Worm (Caenorhabditis elegans) whole organism, young adult: ENCODE results near the gene npl-4.1.

Experiments used
- B0261.1 ChIP-seq: sonication (generic microtip); optimal IDR thresholded peaks from 2 replicates; lab custom pipeline; 2016; ENCODE audit warnings: mild to moderate bottlenecking, missing genetic modification characterization, moderate library complexity, missing compliant biosample characterization
- D2030.7 ChIP-seq: fragments of 200-800 bp; sonication (Bioruptor generic); IDR thresholded peaks from 2 replicates; pipeline ENCODE4 v1.3.6; 2022; ENCODE audit warnings: missing genetic modification reagents, missing genetic modification characterization, missing compliant biosample characterization
- F10E7.11 ChIP-seq: sonication (generic microtip); optimal IDR thresholded peaks from 2 replicates; lab custom pipeline; 2017; ENCODE audit warnings: mild to moderate bottlenecking, missing genetic modification characterization, moderate library complexity, missing compliant biosample characterization
- F33H1.4 ChIP-seq: fragments of 200-800 bp; sonication (Bioruptor generic); IDR thresholded peaks from 2 replicates; pipeline ENCODE4 v1.3.6; 2022; ENCODE audit warnings: missing genetic modification reagents, missing genetic modification characterization, missing compliant biosample characterization
- F39B2.1 ChIP-seq: fragments of 200-800 bp; sonication (Bioruptor generic); IDR thresholded peaks from 2 replicates; pipeline ENCODE4 v1.3.6; 2022; ENCODE audit warnings: missing genetic modification reagents, missing genetic modification characterization, missing compliant biosample characterization
- F49E8.2 ChIP-seq: sonication (generic microtip); optimal IDR thresholded peaks from 3 replicates; lab custom pipeline; 2017; ENCODE audit warnings: missing genetic modification characterization, mild to moderate bottlenecking, missing compliant biosample characterization, antibody characterized with exemption, moderate library complexity; ENCODE audit not compliant: insufficient read depth
- F52B5.7 ChIP-seq: sonication (generic microtip); optimal IDR thresholded peaks from 2 replicates; lab custom pipeline; 2016; ENCODE audit warnings: mild to moderate bottlenecking, missing genetic modification characterization, missing compliant biosample characterization
- Y53F4B.3 ChIP-seq: fragments of 200-800 bp; sonication (Bioruptor generic); IDR thresholded peaks from 2 replicates; pipeline ENCODE4 v1.3.6; 2022; ENCODE audit warnings: missing genetic modification reagents, missing genetic modification characterization, missing compliant biosample characterization
- Y53G8AR.9 ChIP-seq: fragments of 200-800 bp; sonication (Bioruptor generic); conservative IDR thresholded peaks from 2 replicates; pipeline ENCODE4 v1.3.6; 2022; ENCODE audit warnings: missing genetic modification reagents, missing genetic modification characterization, missing compliant biosample characterization
- Y95B8A.8 ChIP-seq: fragments of 200-800 bp; sonication (Bioruptor generic); IDR thresholded peaks from 2 replicates; pipeline ENCODE4 v1.3.6; 2022; ENCODE audit warnings: missing genetic modification reagents, missing genetic modification characterization, missing compliant biosample characterization
- aptf-2 ChIP-seq: fragments of 200-800 bp; sonication (Bioruptor generic); conservative IDR thresholded peaks from 2 replicates; pipeline ENCODE4 v1.3.6; 2022; ENCODE audit warnings: missing genetic modification reagents, missing genetic modification characterization, missing compliant biosample characterization
- aptf-3 ChIP-seq: fragments of 200-800 bp; sonication (Bioruptor generic); IDR thresholded peaks from 2 replicates; pipeline ENCODE4 v1.3.6; 2022; ENCODE audit warnings: missing genetic modification characterization, missing compliant biosample characterization
- attf-5 ChIP-seq: fragments of 200-800 bp; sonication (Bioruptor generic); optimal IDR thresholded peaks from 2 replicates; lab custom pipeline; 2018; ENCODE audit warnings: mild to moderate bottlenecking, missing genetic modification characterization, missing compliant biosample characterization
- attf-6 ChIP-seq: fragments of 200-800 bp; sonication (Bioruptor generic); IDR thresholded peaks from 2 replicates; pipeline ENCODE4 v1.3.6; 2022; ENCODE audit warnings: missing genetic modification reagents, missing genetic modification characterization, missing compliant biosample characterization
- ceh-100 ChIP-seq: fragments of 200-800 bp; sonication (Bioruptor generic); IDR thresholded peaks from 2 replicates; pipeline ENCODE4 v1.3.6; 2022; ENCODE audit warnings: missing genetic modification reagents, missing genetic modification characterization, missing compliant biosample characterization
- ceh-27 ChIP-seq: fragments of 200-800 bp; sonication (Bioruptor generic); optimal IDR thresholded peaks from 2 replicates; lab custom pipeline; 2018; ENCODE audit warnings: mild to moderate bottlenecking, missing genetic modification characterization, moderate library complexity, missing compliant biosample characterization
- die-1 ChIP-seq: sonication (generic microtip); optimal IDR thresholded peaks from 2 replicates; lab custom pipeline; 2016; ENCODE audit warnings: missing genotype, mild to moderate bottlenecking, missing genetic modification characterization, missing compliant biosample characterization
- dox-1 ChIP-seq: fragments of 200-800 bp; sonication (Bioruptor generic); IDR thresholded peaks from 2 replicates; pipeline ENCODE4 v1.3.6; 2022; ENCODE audit warnings: missing genetic modification reagents, missing genetic modification characterization, missing compliant biosample characterization
- dpl-1 ChIP-seq: fragments of 150-350 bp; optimal IDR thresholded peaks from 2 replicates; lab custom pipeline; 2014; ENCODE audit warnings: missing biosample characterization, missing genetic modification reagents, missing genetic modification characterization
- efl-1 ChIP-seq: fragments of 150-350 bp; optimal IDR thresholded peaks from 2 replicates; lab custom pipeline; 2014; ENCODE audit warnings: missing biosample characterization, missing genetic modification reagents, missing genetic modification characterization
- egl-18 ChIP-seq: fragments of 200-800 bp; sonication (Bioruptor generic); IDR thresholded peaks from 2 replicates; pipeline ENCODE4 v1.3.6; 2022; ENCODE audit warnings: missing genetic modification reagents, missing genetic modification characterization, missing compliant biosample characterization
- egl-44 ChIP-seq: fragments of 200-800 bp; sonication (Bioruptor generic); IDR thresholded peaks from 2 replicates; pipeline ENCODE4 v1.3.6; 2022; ENCODE audit warnings: missing genetic modification reagents, missing genetic modification characterization, missing compliant biosample characterization
- him-1 ChIP-seq: sonication (generic microtip); optimal IDR thresholded peaks from 2 replicates; lab custom pipeline; 2016; ENCODE audit warnings: missing genotype, missing genetic modification reagents, missing genetic modification characterization, missing compliant biosample characterization
- lag-1 ChIP-seq: fragments of 200-800 bp; sonication (Bioruptor generic); IDR thresholded peaks from 2 replicates; pipeline ENCODE4 v1.3.6; 2022; ENCODE audit warnings: missing genetic modification reagents, missing genetic modification characterization, missing compliant biosample characterization
- let-607 ChIP-seq, 2 experiments: fragments of 200-800 bp in 1 of 2; sonication (Bioruptor generic) in 1 of 2; sonication (generic microtip) in 1 of 2; optimal IDR thresholded peaks; 2 replicates each; lab custom pipeline; 2016 to 2018; ENCODE audit warnings: mild to moderate bottlenecking in 2 of 2, missing compliant biosample characterization in 2 of 2, missing genetic modification characterization in 2 of 2, moderate library complexity in 2 of 2, missing genotype in 1 of 2
- lin-26 ChIP-seq: fragments of 200-800 bp; sonication (Bioruptor generic); IDR thresholded peaks from 2 replicates; pipeline ENCODE4 v1.3.6; 2022; ENCODE audit warnings: missing genetic modification reagents, missing genetic modification characterization, missing compliant biosample characterization
- lin-35 ChIP-seq, 3 experiments: fragments of 150-350 bp in 2 of 3; sonication (generic microtip) in 1 of 3; optimal IDR thresholded peaks; 2 replicates each; lab custom pipeline; 2014 to 2018; ENCODE audit warnings: missing biosample characterization in 3 of 3, missing genetic modification characterization in 3 of 3, missing genetic modification reagents in 3 of 3
- lin-40 ChIP-seq: sonication (generic microtip); optimal IDR thresholded peaks from 2 replicates; lab custom pipeline; 2016; ENCODE audit warnings: missing genetic modification characterization, mild to moderate bottlenecking, missing compliant biosample characterization, missing genotype, missing genetic modification reagents
- lin-54 ChIP-seq: fragments of 200-800 bp; sonication (Bioruptor generic); optimal IDR thresholded peaks from 2 replicates; lab custom pipeline; 2018; ENCODE audit warnings: mild to moderate bottlenecking, missing genetic modification characterization, missing compliant biosample characterization
- madf-3 ChIP-seq: fragments of 200-800 bp; sonication (Bioruptor generic); IDR thresholded peaks from 2 replicates; pipeline ENCODE4 v1.3.6; 2022; ENCODE audit warnings: missing genetic modification reagents, missing genetic modification characterization, missing compliant biosample characterization
- mel-28 ChIP-seq: sonication (generic microtip); optimal IDR thresholded peaks from 2 replicates; lab custom pipeline; 2016; ENCODE audit warnings: borderline replicate concordance, mild to moderate bottlenecking, missing genetic modification characterization, missing compliant biosample characterization
- mxl-1 ChIP-seq: sonication (generic microtip); optimal IDR thresholded peaks from 2 replicates; lab custom pipeline; 2016; ENCODE audit warnings: missing genetic modification characterization, missing compliant biosample characterization
- nhr-179 ChIP-seq: sonication (generic microtip); optimal IDR thresholded peaks from 2 replicates; lab custom pipeline; 2016; ENCODE audit warnings: mild to moderate bottlenecking, missing genetic modification characterization, missing compliant biosample characterization
- nhr-27 ChIP-seq: fragments of 200-800 bp; sonication (Bioruptor generic); optimal IDR thresholded peaks from 2 replicates; lab custom pipeline; 2018; ENCODE audit warnings: mild to moderate bottlenecking, missing genetic modification characterization, moderate library complexity, missing compliant biosample characterization
- nhr-80 ChIP-seq: sonication (generic microtip); optimal IDR thresholded peaks from 2 replicates; lab custom pipeline; 2016; ENCODE audit warnings: missing genetic modification characterization, missing compliant biosample characterization
- rcor-1 ChIP-seq: fragments of 200-800 bp; sonication (Bioruptor generic); IDR thresholded peaks from 2 replicates; pipeline ENCODE4 v1.3.6; 2022; ENCODE audit warnings: missing genetic modification reagents, missing genetic modification characterization, missing compliant biosample characterization
- rec-8 ChIP-seq, 2 experiments: sonication (generic microtip); optimal IDR thresholded peaks; 2 replicates each; lab custom pipeline; 2016; ENCODE audit warnings: mild to moderate bottlenecking in 2 of 2, missing genetic modification characterization in 2 of 2, missing genetic modification reagents in 2 of 2, missing genotype in 2 of 2, missing biosample characterization in 1 of 2, missing compliant biosample characterization in 1 of 2, moderate library complexity in 1 of 2
- rpc-1 ChIP-seq, 2 experiments: fragments of 150-350 bp in 1 of 2; sonication (generic microtip) in 1 of 2; optimal IDR thresholded peaks; 2 replicates each; lab custom pipeline; 2014 to 2018; ENCODE audit warnings: missing biosample characterization in 1 of 2, missing genetic modification characterization in 1 of 2, missing genetic modification reagents in 1 of 2, missing genotype in 1 of 2
- snpc-1.3 ChIP-seq: sonication (generic microtip); optimal IDR thresholded peaks from 2 replicates; lab custom pipeline; 2017; ENCODE audit warnings: missing genetic modification characterization, mild to moderate bottlenecking, missing compliant biosample characterization, antibody characterized with exemption, moderate library complexity, missing genotype, missing genetic modification reagents; ENCODE audit not compliant: insufficient read depth
- snpc-3.4 ChIP-seq: sonication (generic microtip); optimal IDR thresholded peaks from 2 replicates; lab custom pipeline; 2017; ENCODE audit warnings: missing genetic modification characterization, mild to moderate bottlenecking, missing compliant biosample characterization, antibody characterized with exemption, moderate library complexity, missing genotype, missing genetic modification reagents
- somi-1 ChIP-seq: fragments of 200-800 bp; sonication (Bioruptor generic); optimal IDR thresholded peaks from 2 replicates; lab custom pipeline; 2018; ENCODE audit warnings: mild to moderate bottlenecking, missing genetic modification characterization, missing compliant biosample characterization
- unc-130 ChIP-seq: sonication (generic microtip); optimal IDR thresholded peaks from 2 replicates; lab custom pipeline; 2016; ENCODE audit warnings: missing genetic modification reagents, missing genetic modification characterization, missing compliant biosample characterization
- unc-62 ChIP-seq: fragments of 150-350 bp; optimal IDR thresholded peaks from 2 replicates; lab custom pipeline; 2014; ENCODE audit warnings: missing biosample characterization, missing genetic modification reagents, missing genetic modification characterization
- xnd-1 ChIP-seq: sonication (generic microtip); optimal IDR thresholded peaks from 2 replicates; lab custom pipeline; 2016; ENCODE audit warnings: missing genotype, missing genetic modification reagents, missing genetic modification characterization, missing compliant biosample characterization
- ztf-18 ChIP-seq: sonication (generic microtip); optimal IDR thresholded peaks from 2 replicates; lab custom pipeline; 2016; ENCODE audit warnings: missing genotype, mild to moderate bottlenecking, missing genetic modification characterization, missing compliant biosample characterization

The npl-4.1 gene

ce11 chrII:5599326-5600044, 31.7 kb upstream of the npl-4.1 start, which contains the start of gene C17G10.10 (continued):
- 0 out of 2 replicates have a peak, but pooled peaks have one; percentile 13 for TF ChIP-seq madf-3 (GFP tag; lab: Robert Waterston, UW)
- TF ChIP-seq somi-1: no peak
- TF ChIP-seq dox-1 (GFP tag; lab: Robert Waterston, UW): peak; percentile 79
- peak; percentile 4 for TF ChIP-seq ceh-27
- TF ChIP-seq nhr-27 (tag; lab: Kevin White, UChicago): no peak
- no peak for TF ChIP-seq unc-62 (GFP tag; lab: Kevin White, UChicago)
- TF ChIP-seq Y95B8A.8 (GFP tag; lab: Robert Waterston, UW): 0 out of 2 replicates have a peak, but pooled peaks have one; percentile 61
- no peak for TF ChIP-seq die-1 (tag; lab: Kevin White, UChicago)
- peak; percentile 94 for TF ChIP-seq him-1 (tag; lab: Kevin White, UChicago)
- peak in 1 of 3 experiments; percentile 38 for TF ChIP-seq lin-35 (GFP tag; optimal IDR thresholded peaks at IDR 0.05; lab: Kevin White, UChicago)
- TF ChIP-seq egl-44 (GFP tag; lab: Robert Waterston, UW): 0 out of 2 replicates have a peak, but pooled peaks have one; percentile 13
- peak; percentile 88 for TF ChIP-seq F49E8.2 (tag; lab: Kevin White, UChicago)
- TF ChIP-seq F39B2.1 (GFP tag; lab: Robert Waterston, UW): 0 out of 2 replicates have a peak, but pooled peaks have one; percentile 37
- peak; percentile 14 for TF ChIP-seq ztf-18 (tag; lab: Kevin White, UChicago)
- TF ChIP-seq rcor-1 (GFP tag; lab: Robert Waterston, UW): peak; percentile 66
- no peak for TF ChIP-seq nhr-179
- no peak for TF ChIP-seq aptf-2 (GFP tag; lab: Robert Waterston, UW)
- TF ChIP-seq mxl-1: no peak
- peak; percentile 57 for TF ChIP-seq xnd-1 (tag; lab: Kevin White, UChicago)
- TF ChIP-seq ceh-100 (GFP tag; lab: Robert Waterston, UW): peak; percentile 75
- peak; percentile 64; the same call in 1 of the 2 replicates for TF ChIP-seq Y53G8AR.9
- TF ChIP-seq aptf-3 (GFP tag; lab: Robert Waterston, UW): no peak
- peak; percentile 19 to 37 for TF ChIP-seq let-607 (tag; optimal IDR thresholded peaks at IDR 0.05; lab: Kevin White, UChicago)
- TF ChIP-seq F33H1.4 (GFP tag; lab: Robert Waterston, UW): peak; percentile 53
- TF ChIP-seq D2030.7 (GFP tag; lab: Robert Waterston, UW): peak; percentile 82
- TF ChIP-seq snpc-1.3 (tag; lab: Kevin White, UChicago): peak; percentile 87
- TF ChIP-seq lag-1 (GFP tag; lab: Robert Waterston, UW): no peak
- TF ChIP-seq attf-6 (GFP tag; lab: Robert Waterston, UW): peak; percentile 89
- peak; percentile 97 for TF ChIP-seq snpc-3.4 (tag; lab: Kevin White, UChicago)
- TF ChIP-seq lin-54 (GFP tag; lab: Kevin White, UChicago): peak; percentile 49
- TF ChIP-seq nhr-80 (tag; lab: Kevin White, UChicago): peak; percentile 59
- TF ChIP-seq rpc-1 (optimal IDR thresholded peaks at IDR 0.05; lab: Kevin White, UChicago): no peak
- TF ChIP-seq rpc-1 (tag; optimal IDR thresholded peaks at IDR 0.05; lab: Kevin White, UChicago): peak; percentile 15
- peak; percentile 75 for TF ChIP-seq lin-40 (tag; lab: Kevin White, UChicago)

- TF ChIP-seq lin-26 (GFP tag; lab: Robert Waterston, UW) (no peak), ceh-100 (GFP tag; lab: Robert Waterston, UW) (no peak), unc-62 (GFP tag; lab: Kevin White, UChicago) (no peak), B0261.1 (tag; lab: Kevin White, UChicago) (no peak), mel-28 (tag; lab: Kevin White, UChicago) (no peak), Y53F4B.3 (no peak), F10E7.11 (tag; lab: Kevin White, UChicago) (no peak), rec-8 (tag; optimal IDR thresholded peaks at IDR 0.05; lab: Kevin White, UChicago) (no peak), F52B5.7 (tag; lab: Kevin White, UChicago) (no peak), him-1 (tag; lab: Kevin White, UChicago) (no peak), attf-5 (no peak), unc-130 (GFP tag; lab: Kevin White, UChicago) (no peak), efl-1 (GFP tag; lab: Kevin White, UChicago) (no peak), egl-18 (no peak), dpl-1 (no peak), snpc-1.3 (tag; lab: Kevin White, UChicago) (no peak)
Observed at ce11 chrII:5603194-5603593, 28.0 kb upstream of the npl-4.1 start, which contains the start of gene C17G10.6. Gene C17G10.6 (minus strand): TSS chrII:5603294.
